Fruit fly (Drosophila melanogaster): ENCODE data around the gene caup.
A peak's percentile ranks its signal among the peaks of the same experiment; 100 is the strongest.

caup gene

DNA sequence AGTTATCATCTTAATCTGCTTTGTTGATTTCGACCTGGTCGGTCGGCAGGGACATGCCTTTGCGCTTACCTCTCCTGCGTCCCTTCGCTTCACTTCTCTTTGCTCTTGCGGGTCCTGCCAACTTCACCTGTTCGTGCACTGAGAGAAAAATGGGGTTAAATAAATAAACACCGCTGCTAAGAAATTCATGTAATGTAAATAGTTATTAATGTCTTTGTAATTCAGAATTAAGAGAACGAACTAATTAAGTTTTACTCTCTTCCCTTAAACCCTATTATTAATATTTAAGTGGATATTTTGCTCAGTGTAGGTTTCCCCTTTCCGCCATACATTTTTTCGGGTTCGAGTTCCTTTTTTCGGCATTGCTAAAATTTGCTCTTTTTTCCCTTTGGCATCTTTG is 7.0 kb downstream of the caup start:
- TF ChIP-seq CG10669 (GFP tag; optimal IDR thresholded peaks at IDR 0.05): no peak
- no peak for TF ChIP-seq net (GFP tag; optimal IDR thresholded peaks at IDR 0.05)
- TF ChIP-seq dsx (GFP tag; optimal IDR thresholded peaks at IDR 0.05; ENCODE audit: poor library complexity, severe bottlenecking): no peak
- TF ChIP-seq CG11762 (GFP tag; optimal IDR thresholded peaks at IDR 0.05; ENCODE audit: insufficient read depth): no peak
- TF ChIP-seq CG16779 (tag; optimal IDR thresholded peaks at IDR 0.05): no peak
- TF ChIP-seq CG6792 (GFP tag; optimal IDR thresholded peaks at IDR 0.05): peak; percentile 41
- TF ChIP-seq CG11902 (GFP tag; optimal IDR thresholded peaks at IDR 0.05): no peak
- TF ChIP-seq CG34406 (GFP tag; optimal IDR thresholded peaks at IDR 0.05): peak; percentile 14
- no peak for TF ChIP-seq eg (GFP tag; IDR thresholded peaks at IDR 0.05)
- TF ChIP-seq Ets21C (GFP tag; optimal IDR thresholded peaks at IDR 0.05): peak; percentile 49
- TF ChIP-seq Sox14 (GFP tag; optimal IDR thresholded peaks at IDR 0.05): peak; percentile 23
- TF ChIP-seq acj6 (GFP tag; optimal IDR thresholded peaks at IDR 0.05): peak; percentile 25
- peak; percentile 57 for TF ChIP-seq CG31627 (GFP tag; optimal IDR thresholded peaks at IDR 0.05)
- peak; percentile 16 for TF ChIP-seq CG3032 (tag; optimal IDR thresholded peaks at IDR 0.05)
- no peak for TF ChIP-seq CG1621 (tag; optimal IDR thresholded peaks at IDR 0.05)
- peak; percentile 58 for TF ChIP-seq Sox102F (GFP tag; optimal IDR thresholded peaks at IDR 0.05)
- TF ChIP-seq OdsH (GFP tag; optimal IDR thresholded peaks at IDR 0.05): peak; percentile 17
- TF ChIP-seq Ets96B (tag; optimal IDR thresholded peaks at IDR 0.05): peak; percentile 2
- TF ChIP-seq fkh (GFP tag; optimal IDR thresholded peaks at IDR 0.05): no peak
- peak; percentile 19 for TF ChIP-seq pdm3 (GFP tag; optimal IDR thresholded peaks at IDR 0.05)
- TF ChIP-seq Smox (GFP tag; optimal IDR thresholded peaks at IDR 0.05): peak; percentile 70
- TF ChIP-seq Gug (GFP tag; IDR thresholded peaks at IDR 0.05): no peak
- TF ChIP-seq CG8319 (GFP tag; optimal IDR thresholded peaks at IDR 0.05): no peak
- no peak for TF ChIP-seq CG8119 (GFP tag; IDR thresholded peaks at IDR 0.05)
- TF ChIP-seq spab (GFP tag; optimal IDR thresholded peaks at IDR 0.05): no peak
- TF ChIP-seq CG9139 (GFP tag; optimal IDR thresholded peaks at IDR 0.05): no peak
- peak; percentile 75 for TF ChIP-seq esn (GFP tag; optimal IDR thresholded peaks at IDR 0.05)
- no peak for TF ChIP-seq CG15336 (GFP tag; IDR thresholded peaks at IDR 0.05)
- TF ChIP-seq achi (GFP tag; optimal IDR thresholded peaks at IDR 0.05): no peak
- no peak for TF ChIP-seq ss (GFP tag; optimal IDR thresholded peaks at IDR 0.05)
- TF ChIP-seq CG10631 (GFP tag; optimal IDR thresholded peaks at IDR 0.05): no peak
- peak; percentile 62 for TF ChIP-seq lz (GFP tag; optimal IDR thresholded peaks at IDR 0.05)
- peak; percentile 69 for TF ChIP-seq Met (GFP tag; optimal IDR thresholded peaks at IDR 0.05)
- no peak for TF ChIP-seq CG4318 (GFP tag; optimal IDR thresholded peaks at IDR 0.05)
- no peak for TF ChIP-seq CG6276 (GFP tag; optimal IDR thresholded peaks at IDR 0.05)
- peak; percentile 62 for TF ChIP-seq Hr39 (GFP tag; optimal IDR thresholded peaks at IDR 0.05)
- no peak for TF ChIP-seq fd85E (GFP tag; optimal IDR thresholded peaks at IDR 0.05)
- TF ChIP-seq Eip75B (GFP tag; optimal IDR thresholded peaks at IDR 0.05): peak; percentile 21
- TF ChIP-seq dac (GFP tag; optimal IDR thresholded peaks at IDR 0.05): no peak
- peak; percentile 37 for TF ChIP-seq CG3919 (GFP tag; optimal IDR thresholded peaks at IDR 0.05)
- TF ChIP-seq cyc (GFP tag; optimal IDR thresholded peaks at IDR 0.05): peak; percentile 67
- 0 out of 3 replicates have a peak, but pooled peaks have one; percentile 12 for TF ChIP-seq CG6163 (GFP tag; IDR thresholded peaks at IDR 0.05)
- TF ChIP-seq salr (GFP tag; optimal IDR thresholded peaks at IDR 0.05): no peak
- TF ChIP-seq CG8632 (GFP tag; optimal IDR thresholded peaks at IDR 0.05): no peak
- TF ChIP-seq Hr38 (GFP tag; optimal IDR thresholded peaks at IDR 0.05): no peak
- no peak for TF ChIP-seq Sox15 (GFP tag; optimal IDR thresholded peaks at IDR 0.05)
- no peak for TF ChIP-seq CG6808 (GFP tag; optimal IDR thresholded peaks at IDR 0.05)
- TF ChIP-seq CG32006 (GFP tag; optimal IDR thresholded peaks at IDR 0.05): no peak
- no peak for TF ChIP-seq fd59A (GFP tag; optimal IDR thresholded peaks at IDR 0.05)
- TF ChIP-seq vri (GFP tag; optimal IDR thresholded peaks at IDR 0.05): peak; percentile 65
- TF ChIP-seq Hr4 (GFP tag; optimal IDR thresholded peaks at IDR 0.05): no peak
- TF ChIP-seq Blimp-1 (GFP tag; optimal IDR thresholded peaks at IDR 0.05): peak; percentile 21
